Fruit fly (Drosophila melanogaster) whole organism, embryonic: ENCODE measurements around the gene CG33098.

Experiments
- Ada2b ChIP-seq: fragments of 200-800 bp; sonication (Bioruptor generic); IDR thresholded peaks from 2 replicates; pipeline ENCODE4 v1.3.6; 2022; ENCODE audit warnings: missing biosample characterization, missing genetic modification characterization
- Antp ChIP-seq: fragments of 200-800 bp; sonication (Bioruptor generic); optimal IDR thresholded peaks from 3 replicates; lab custom pipeline; 2016; ENCODE audit warnings: missing biosample characterization, missing genetic modification characterization
- Blimp-1 ChIP-seq: fragments of 200-800 bp; sonication (Bioruptor generic); optimal IDR thresholded peaks from 3 replicates; lab custom pipeline; 2018; ENCODE audit warnings: missing biosample characterization, missing genetic modification characterization, mild to moderate bottlenecking, moderate library complexity, missing genetic modification reagents
- CG11695 ChIP-seq: fragments of 200-800 bp; sonication (Bioruptor generic); IDR thresholded peaks from 3 replicates; pipeline ENCODE4 v1.3.6; 2022; ENCODE audit warnings: missing biosample characterization, missing genetic modification characterization
- CG12071 ChIP-seq: fragments of 200-800 bp; sonication (Bioruptor generic); optimal IDR thresholded peaks from 3 replicates; lab custom pipeline; 2018; ENCODE audit warnings: missing biosample characterization, mild to moderate bottlenecking, missing genetic modification characterization
- CG1233 ChIP-seq: fragments of 200-800 bp; sonication (Bioruptor generic); optimal IDR thresholded peaks from 4 replicates; lab custom pipeline; 2018; ENCODE audit warnings: missing biosample characterization, mild to moderate bottlenecking, missing genetic modification characterization
- CG12391 ChIP-seq: fragments of 200-800 bp; sonication (Bioruptor generic); optimal IDR thresholded peaks from 3 replicates; lab custom pipeline; 2018; ENCODE audit warnings: missing biosample characterization, mild to moderate bottlenecking, missing genetic modification characterization, moderate library complexity
- CG12769 ChIP-seq: fragments of 200-800 bp; sonication (Bioruptor generic); optimal IDR thresholded peaks from 2 replicates; lab custom pipeline; 2019; ENCODE audit warnings: missing biosample characterization, mild to moderate bottlenecking, missing genetic modification characterization, moderate library complexity
- CG14050 ChIP-seq: fragments of 200-800 bp; sonication (Bioruptor generic); IDR thresholded peaks from 3 replicates; pipeline ENCODE4 v1.3.6; 2022; ENCODE audit warnings: missing biosample characterization, missing genetic modification characterization
- CG15601 ChIP-seq: fragments of 200-800 bp; sonication (Bioruptor generic); optimal IDR thresholded peaks from 3 replicates; lab custom pipeline; 2019; ENCODE audit warnings: missing biosample characterization, mild to moderate bottlenecking, missing genetic modification characterization, moderate library complexity
- CG17186 ChIP-seq: fragments of 200-800 bp; sonication (Bioruptor generic); optimal IDR thresholded peaks from 3 replicates; lab custom pipeline; 2017; ENCODE audit warnings: missing biosample characterization, missing genetic modification reagents, missing genetic modification characterization
- CG31441 ChIP-seq: fragments of 200-800 bp; sonication (Bioruptor generic); IDR thresholded peaks from 2 replicates; pipeline ENCODE4 v1.3.6; 2022; ENCODE audit warnings: missing biosample characterization, missing genetic modification characterization
- CG3163 ChIP-seq: fragments of 200-800 bp; sonication (Bioruptor generic); optimal IDR thresholded peaks from 3 replicates; lab custom pipeline; 2016; ENCODE audit warnings: missing biosample characterization, missing genetic modification characterization
- CG32532 ChIP-seq: fragments of 200-800 bp; sonication (Bioruptor generic); IDR thresholded peaks from 2 replicates; pipeline ENCODE4 v1.3.6; 2022; ENCODE audit warnings: missing biosample characterization, missing genetic modification characterization
- CG3726 ChIP-seq: fragments of 200-800 bp; sonication (Bioruptor generic); IDR thresholded peaks from 3 replicates; pipeline ENCODE4, ENCODE4 v1.3.6; 2022; ENCODE audit warnings: missing biosample characterization, missing genetic modification characterization
- CG4404 ChIP-seq: fragments of 200-800 bp; sonication (Bioruptor generic); IDR thresholded peaks from 2 replicates; pipeline ENCODE4 v1.3.6; 2022; ENCODE audit warnings: missing biosample characterization, missing genetic modification characterization
- CG6689 ChIP-seq: fragments of 200-800 bp; sonication (Bioruptor generic); IDR thresholded peaks from 2 replicates; pipeline ENCODE4 v1.3.6; 2022; ENCODE audit warnings: missing biosample characterization, missing genetic modification characterization
- CG6813 ChIP-seq: fragments of 200-800 bp; sonication (Bioruptor generic); optimal IDR thresholded peaks from 2 replicates; lab custom pipeline; 2017; ENCODE audit warnings: missing biosample characterization, missing genetic modification characterization, mild to moderate bottlenecking, moderate library complexity, missing genetic modification reagents
- CG7556 ChIP-seq: fragments of 200-800 bp; sonication (Bioruptor generic); optimal IDR thresholded peaks from 2 replicates; lab custom pipeline; 2017; ENCODE audit warnings: missing biosample characterization, mild to moderate bottlenecking, missing genetic modification characterization
- CG7745 ChIP-seq: fragments of 200-800 bp; sonication (Bioruptor generic); optimal IDR thresholded peaks from 2 replicates; lab custom pipeline; 2018; ENCODE audit warnings: missing biosample characterization, mild to moderate bottlenecking, missing genetic modification characterization, moderate library complexity
- CG9215 ChIP-seq: fragments of 200-800 bp; sonication (Bioruptor generic); IDR thresholded peaks from 2 replicates; pipeline ENCODE4 v1.3.6; 2022; ENCODE audit warnings: missing biosample characterization, missing genetic modification characterization
- CkIIα-i1 ChIP-seq: fragments of 200-800 bp; sonication (Bioruptor generic); IDR thresholded peaks from 2 replicates; pipeline ENCODE4 v1.3.6; 2022; ENCODE audit warnings: missing biosample characterization, missing genetic modification characterization
- CoRest ChIP-seq: fragments of 200-800 bp; sonication (Bioruptor generic); optimal IDR thresholded peaks from 3 replicates; lab custom pipeline; 2018; ENCODE audit warnings: missing biosample characterization, mild to moderate bottlenecking, missing genetic modification characterization, moderate library complexity
- Dfd ChIP-seq, 2 experiments: fragments of >200 bp; optimal IDR thresholded peaks; 2 replicates each; lab custom pipeline; 2017; ENCODE audit warnings: missing biosample characterization in 2 of 2, missing genetic modification characterization in 2 of 2
- Ets65A ChIP-seq: fragments of 200-800 bp; sonication (Bioruptor generic); peaks from one replicate; lab custom pipeline; 2016; ENCODE audit warnings: missing biosample characterization, missing genetic modification characterization
- H15 ChIP-seq: fragments of 200-800 bp; sonication (Bioruptor generic); IDR thresholded peaks from 3 replicates; pipeline ENCODE4 v1.3.6; 2022; ENCODE audit warnings: missing biosample characterization, missing genetic modification characterization
- Hr39 ChIP-seq: fragments of >200 bp; optimal IDR thresholded peaks from 2 replicates; lab custom pipeline; 2017
- Hr78 ChIP-seq, 2 experiments: fragments of 200-800 bp in 1 of 2; fragments of >200 bp in 1 of 2; sonication (Bioruptor generic) in 1 of 2; optimal IDR thresholded peaks; 2 replicates each; lab custom pipeline; 2017 to 2019; ENCODE audit warnings: missing biosample characterization in 2 of 2, missing genetic modification characterization in 2 of 2, mild to moderate bottlenecking in 1 of 2, moderate library complexity in 1 of 2
- Hsf ChIP-seq: fragments of 200-800 bp; sonication (Bioruptor generic); optimal IDR thresholded peaks from 3 replicates; lab custom pipeline; 2016; ENCODE audit warnings: missing biosample characterization, missing genetic modification characterization
- NFAT ChIP-seq: fragments of 200-800 bp; sonication (Bioruptor generic); IDR thresholded peaks from 2 replicates; pipeline ENCODE4 v1.3.6; 2022; ENCODE audit warnings: missing biosample characterization, missing genetic modification characterization
- Neu2 ChIP-seq: fragments of 200-800 bp; sonication (Bioruptor generic); optimal IDR thresholded peaks from 3 replicates; lab custom pipeline; 2016; ENCODE audit warnings: missing biosample characterization, missing genetic modification characterization, borderline replicate concordance
- Sox102F ChIP-seq: fragments of 200-800 bp; sonication (Bioruptor generic); optimal IDR thresholded peaks from 2 replicates; lab custom pipeline; 2018; ENCODE audit warnings: missing biosample characterization, mild to moderate bottlenecking, missing genetic modification characterization, moderate library complexity
- Sry-β ChIP-seq: fragments of 200-800 bp; sonication (Bioruptor generic); optimal IDR thresholded peaks from 2 replicates; lab custom pipeline; 2018; ENCODE audit warnings: missing biosample characterization, mild to moderate bottlenecking, missing genetic modification characterization, moderate library complexity
- aop ChIP-seq: fragments of 200-800 bp; sonication (Bioruptor generic); IDR thresholded peaks from 2 replicates; pipeline ENCODE4 v1.3.6; 2022; ENCODE audit warnings: missing biosample characterization, missing genetic modification characterization
- bowl ChIP-seq: fragments of 200-800 bp; sonication (Bioruptor generic); IDR thresholded peaks from 2 replicates; pipeline ENCODE4 v1.3.6; 2022; ENCODE audit warnings: missing biosample characterization, missing genetic modification characterization
- chn ChIP-seq: fragments of 200-800 bp; sonication (Bioruptor generic); optimal IDR thresholded peaks from 2 replicates; lab custom pipeline; 2016; ENCODE audit warnings: missing biosample characterization, missing genetic modification characterization
- croc ChIP-seq: fragments of 200-800 bp; sonication (Bioruptor generic); conservative IDR thresholded peaks from 3 replicates; pipeline ENCODE4 v1.3.6; 2022; ENCODE audit warnings: missing biosample characterization, missing genetic modification characterization
- emc ChIP-seq: fragments of 200-800 bp; sonication (Bioruptor generic); optimal IDR thresholded peaks from 2 replicates; lab custom pipeline; 2016; ENCODE audit warnings: missing biosample characterization, missing genetic modification characterization
- esg ChIP-seq: fragments of 200-800 bp; sonication (Bioruptor generic); conservative IDR thresholded peaks from 2 replicates; pipeline ENCODE4 v1.3.6; 2022; ENCODE audit warnings: missing biosample characterization, missing genetic modification characterization
- ftz-f1 ChIP-seq: fragments of 200-800 bp; sonication (Bioruptor generic); optimal IDR thresholded peaks from 2 replicates; lab custom pipeline; 2016; ENCODE audit warnings: missing biosample characterization, missing genetic modification characterization
- insv ChIP-seq, 2 experiments: fragments of 200-800 bp; sonication (Bioruptor generic); optimal IDR thresholded peaks; 3 replicates each; lab custom pipeline; 2016 to 2018; ENCODE audit warnings: missing biosample characterization in 2 of 2, missing genetic modification characterization in 2 of 2
- ken ChIP-seq: fragments of 200-800 bp; sonication (Bioruptor generic); IDR thresholded peaks from 3 replicates; pipeline ENCODE4 v1.3.6; 2022; ENCODE audit warnings: missing biosample characterization, missing genetic modification characterization
- lilli ChIP-seq: fragments of 200-800 bp; sonication (Bioruptor generic); optimal IDR thresholded peaks from 3 replicates; lab custom pipeline; 2016; ENCODE audit warnings: missing biosample characterization, missing genetic modification characterization
- pho ChIP-seq: fragments of 200-800 bp; sonication (Bioruptor generic); optimal IDR thresholded peaks from 2 replicates; lab custom pipeline; 2016; ENCODE audit warnings: missing biosample characterization, missing genetic modification characterization
- pita ChIP-seq: fragments of 200-800 bp; sonication (Bioruptor generic); optimal IDR thresholded peaks from 2 replicates; lab custom pipeline; 2017; ENCODE audit warnings: missing biosample characterization, mild to moderate bottlenecking, missing genetic modification characterization
- prd ChIP-seq, 3 experiments: fragments of >200 bp in 2 of 3; fragments of 200-800 bp in 1 of 3; sonication (Bioruptor generic) in 1 of 3; optimal IDR thresholded peaks in 2 of 3; IDR thresholded peaks in 1 of 3; 2 replicates in 2 of 3; 3 replicates in 1 of 3; pipeline versions ENCODE4 v1.3.6 to Lab custom; 2017 to 2022; ENCODE audit warnings: missing biosample characterization in 1 of 3, missing genetic modification characterization in 1 of 3
- shn ChIP-seq: fragments of 200-800 bp; sonication (Bioruptor generic); optimal IDR thresholded peaks from 3 replicates; lab custom pipeline; 2016; ENCODE audit warnings: missing biosample characterization, missing genetic modification characterization
- slbo ChIP-seq: fragments of 200-800 bp; sonication (Bioruptor generic); IDR thresholded peaks from 2 replicates; pipeline ENCODE4 v1.3.6; 2022; ENCODE audit warnings: missing biosample characterization, missing genetic modification characterization
- wdn ChIP-seq: fragments of 200-800 bp; sonication (Bioruptor generic); IDR thresholded peaks from 2 replicates; pipeline ENCODE4 v1.3.6; 2022; ENCODE audit warnings: missing biosample characterization, missing genetic modification characterization
- wek ChIP-seq: fragments of 200-800 bp; sonication (Bioruptor generic); optimal IDR thresholded peaks from 3 replicates; lab custom pipeline; 2018; ENCODE audit warnings: missing biosample characterization, mild to moderate bottlenecking, missing genetic modification characterization, moderate library complexity
- zfh2 ChIP-seq: fragments of 200-800 bp; sonication (Bioruptor generic); optimal IDR thresholded peaks from 2 replicates; lab custom pipeline; 2016; ENCODE audit warnings: missing biosample characterization, missing genetic modification characterization

The CG33098 gene

dm6 chr3R:12413274-12413958, 26.4 kb downstream of the CG33098 start, which contains the start of the genes Dip-C and pps (continued):
- TF ChIP-seq shn (GFP tag; lab: Kevin White, UChicago) (no peak), NFAT (GFP tag; lab: Robert Waterston, UW) (no peak), Ets65A (peak; percentile 22), Neu2 (GFP tag; lab: Kevin White, UChicago) (no peak), CG32532 (GFP tag; lab: Robert Waterston, UW) (no peak), Sox102F (GFP tag; lab: Kevin White, UChicago) (no peak), Antp (GFP tag; lab: Kevin White, UChicago) (no peak), Hr39 (no peak), insv (GFP tag; optimal IDR thresholded peaks at IDR 0.05; lab: Kevin White, UChicago) (peak in 1 of 2 experiments; percentile 22), ftz-f1 (GFP tag; lab: Kevin White, UChicago) (peak; percentile 78), CG6689 (no peak), Hsf (GFP tag; lab: Kevin White, UChicago) (no peak), prd (optimal IDR thresholded peaks at IDR 0.05; lab: Kevin White, UChicago) (no peak), prd (GFP tag; IDR thresholded peaks at IDR 0.05; lab: Robert Waterston, UW) (no peak), CG9215 (GFP tag; lab: Robert Waterston, UW) (no peak), CG12769 (tag; lab: Kevin White, UChicago) (no peak), CG12391 (peak; percentile 52), pho (GFP tag; lab: Kevin White, UChicago) (no peak), bowl (GFP tag; lab: Robert Waterston, UW) (no peak), Sry-β (no peak), zfh2 (no peak), Ada2b (GFP tag; lab: Robert Waterston, UW) (no peak), Dfd (GFP tag; optimal IDR thresholded peaks at IDR 0.05; lab: Kevin White, UChicago) (no peak), CG15601 (tag; lab: Kevin White, UChicago) (no peak), CG4404 (GFP tag; lab: Robert Waterston, UW) (no peak), pita (no peak), CG3726 (GFP tag; lab: Robert Waterston, UW) (no peak), CG1233 (GFP tag; lab: Kevin White, UChicago) (no peak), lilli (GFP tag; lab: Kevin White, UChicago) (no peak), CG12071 (GFP tag; lab: Kevin White, UChicago) (no peak), wdn (GFP tag; lab: Robert Waterston, UW) (no peak), CG14050 (GFP tag; lab: Robert Waterston, UW) (no peak), CG7745 (no peak), croc (GFP tag; lab: Robert Waterston, UW) (no peak), slbo (GFP tag; lab: Robert Waterston, UW) (no peak), H15 (no peak), CG17186 (GFP tag; lab: Kevin White, UChicago) (no peak), Hr78 (GFP tag; optimal IDR thresholded peaks at IDR 0.05; lab: Kevin White, UChicago) (no peak), CG6813 (GFP tag; lab: Kevin White, UChicago) (no peak), emc (GFP tag; lab: Kevin White, UChicago) (no peak), chn (GFP tag; lab: Kevin White, UChicago) (no peak), CkIIα-i1 (GFP tag; lab: Robert Waterston, UW) (no peak), esg (GFP tag; lab: Robert Waterston, UW) (no peak), CG7556 (GFP tag; lab: Kevin White, UChicago) (no peak), Blimp-1 (GFP tag; lab: Kevin White, UChicago) (no peak), wek (GFP tag; lab: Kevin White, UChicago) (peak; percentile 13), ken (GFP tag; lab: Robert Waterston, UW) (no peak), CG3163 (no peak), CoRest (tag; lab: Kevin White, UChicago) (peak; percentile 46), CG31441 (GFP tag; lab: Robert Waterston, UW) (no peak), CG11695 (GFP tag; lab: Robert Waterston, UW) (no peak), aop (GFP tag; lab: Robert Waterston, UW) (no peak)
